Worm (Caenorhabditis elegans) whole organism, L2 larva: ENCODE measurements around the gene ZK177.1.

Experiments used
- R02D3.7 ChIP-seq: fragments of 150-350 bp; optimal IDR thresholded peaks from 2 replicates; lab custom pipeline; 2014; ENCODE audit warnings: missing biosample characterization, missing genetic modification characterization
- Y55F3AM.14 ChIP-seq: fragments of 200-800 bp; sonication (Bioruptor generic); optimal IDR thresholded peaks from 2 replicates; lab custom pipeline; 2018; ENCODE audit warnings: mild to moderate bottlenecking, missing genetic modification characterization, missing compliant biosample characterization
- ZK546.5 ChIP-seq: sonication (generic microtip); optimal IDR thresholded peaks from 2 replicates; lab custom pipeline; 2017; ENCODE audit warnings: missing biosample characterization, missing genetic modification characterization
- aly-2 ChIP-seq: fragments of 150-350 bp; optimal IDR thresholded peaks from 2 replicates; lab custom pipeline; 2014; ENCODE audit warnings: missing biosample characterization, missing genetic modification characterization
- blmp-1 ChIP-seq: sonication (generic microtip); optimal IDR thresholded peaks from 2 replicates; lab custom pipeline; 2017; ENCODE audit warnings: missing genetic modification characterization, mild to moderate bottlenecking, missing compliant biosample characterization, antibody characterized with exemption, moderate library complexity; ENCODE audit not compliant: insufficient read depth
- ceh-82 ChIP-seq: fragments of 150-350 bp; optimal IDR thresholded peaks from 2 replicates; lab custom pipeline; 2014; ENCODE audit warnings: missing biosample characterization, missing genetic modification characterization
- crh-2 ChIP-seq: sonication (generic microtip); optimal IDR thresholded peaks from 2 replicates; lab custom pipeline; 2017; ENCODE audit warnings: missing biosample characterization, missing genetic modification characterization
- dmd-4 ChIP-seq: sonication (generic microtip); optimal IDR thresholded peaks from 2 replicates; lab custom pipeline; 2017; ENCODE audit warnings: missing biosample characterization, missing genetic modification characterization
- egl-27 ChIP-seq: sonication (generic microtip); optimal IDR thresholded peaks from 3 replicates; lab custom pipeline; 2017; ENCODE audit warnings: missing biosample characterization, missing genetic modification reagents, missing genetic modification characterization
- elt-1 ChIP-seq: fragments of 150-350 bp; optimal IDR thresholded peaks from 2 replicates; lab custom pipeline; 2014; ENCODE audit warnings: missing biosample characterization, missing genetic modification characterization
- elt-3 ChIP-seq: sonication (generic microtip); optimal IDR thresholded peaks from 2 replicates; lab custom pipeline; 2017; ENCODE audit warnings: missing biosample characterization, missing genetic modification characterization
- fos-1 ChIP-seq: fragments of 150-350 bp; optimal IDR thresholded peaks from 2 replicates; lab custom pipeline; 2014; ENCODE audit warnings: missing biosample characterization, missing genetic modification characterization
- gmeb-1 ChIP-seq: fragments of 150-350 bp; optimal IDR thresholded peaks from 2 replicates; lab custom pipeline; 2014; ENCODE audit warnings: missing biosample characterization, missing genetic modification characterization
- lin-11 ChIP-seq: fragments of 150-350 bp; sonication (generic microtip); optimal IDR thresholded peaks from 2 replicates; lab custom pipeline; 2014; ENCODE audit warnings: missing biosample characterization, missing genetic modification characterization, inconsistent platforms, mixed read lengths
- lin-13 ChIP-seq: fragments of 150-350 bp; optimal IDR thresholded peaks from 2 replicates; lab custom pipeline; 2014; ENCODE audit warnings: missing biosample characterization, missing genetic modification reagents, missing genetic modification characterization
- lsy-2 ChIP-seq, 2 experiments: fragments of 150-350 bp in 1 of 2; sonication (generic microtip) in 1 of 2; optimal IDR thresholded peaks; 2 replicates each; lab custom pipeline; 2014 to 2017; ENCODE audit warnings: missing biosample characterization in 2 of 2, missing genetic modification characterization in 2 of 2
- mbf-1 ChIP-seq: sonication (generic microtip); optimal IDR thresholded peaks from 2 replicates; lab custom pipeline; 2017; ENCODE audit warnings: missing biosample characterization, missing genetic modification characterization
- mdl-1 ChIP-seq, 2 experiments: fragments of 150-350 bp in 1 of 2; sonication (generic microtip) in 1 of 2; optimal IDR thresholded peaks; 2 replicates each; lab custom pipeline; 2017; ENCODE audit warnings: missing biosample characterization in 2 of 2, missing genetic modification characterization in 2 of 2
- nhr-12 ChIP-seq: fragments of 150-350 bp; optimal IDR thresholded peaks from 2 replicates; lab custom pipeline; 2014; ENCODE audit warnings: missing biosample characterization, missing genetic modification characterization
- nhr-129 ChIP-seq: fragments of 150-350 bp; optimal IDR thresholded peaks from 2 replicates; lab custom pipeline; 2014; ENCODE audit warnings: missing biosample characterization, missing genetic modification characterization
- nhr-21 ChIP-seq: fragments of 150-350 bp; optimal IDR thresholded peaks from 2 replicates; lab custom pipeline; 2014; ENCODE audit warnings: missing biosample characterization, missing genetic modification characterization
- nhr-25 ChIP-seq: fragments of 150-350 bp; sonication (generic microtip); optimal IDR thresholded peaks from 3 replicates; lab custom pipeline; 2014; ENCODE audit warnings: missing biosample characterization, missing genetic modification characterization
- nhr-6 ChIP-seq: fragments of 150-350 bp; optimal IDR thresholded peaks from 2 replicates; lab custom pipeline; 2014; ENCODE audit warnings: missing biosample characterization, missing genetic modification characterization
- skn-1 ChIP-seq: sonication (generic microtip); optimal IDR thresholded peaks from 2 replicates; lab custom pipeline; 2017; ENCODE audit warnings: missing biosample characterization, missing genetic modification characterization
- sma-3 ChIP-seq: sonication (generic microtip); optimal IDR thresholded peaks from 2 replicates; lab custom pipeline; 2016; ENCODE audit warnings: missing genetic modification reagents, missing genetic modification characterization, missing compliant biosample characterization
- snpc-4 ChIP-seq: fragments of 150-350 bp; optimal IDR thresholded peaks from 2 replicates; lab custom pipeline; 2014; ENCODE audit warnings: missing biosample characterization, missing genetic modification characterization
- unc-39 ChIP-seq: fragments of 150-350 bp; optimal IDR thresholded peaks from 2 replicates; lab custom pipeline; 2014; ENCODE audit warnings: missing biosample characterization, missing genetic modification characterization
- unc-55 ChIP-seq: fragments of 150-350 bp; sonication (generic microtip); optimal IDR thresholded peaks from 3 replicates; lab custom pipeline; 2014; ENCODE audit warnings: missing biosample characterization, missing genetic modification reagents, missing genetic modification characterization
- unc-62 ChIP-seq: fragments of 150-350 bp; optimal IDR thresholded peaks from 2 replicates; lab custom pipeline; 2014; ENCODE audit warnings: missing biosample characterization, missing genetic modification reagents, missing genetic modification characterization
- zag-1 ChIP-seq: fragments of 150-350 bp; optimal IDR thresholded peaks from 2 replicates; lab custom pipeline; 2014; ENCODE audit warnings: missing biosample characterization, missing genetic modification characterization
- ztf-1 ChIP-seq: fragments of 200-800 bp; sonication (Bioruptor generic); conservative IDR thresholded peaks from 2 replicates; pipeline ENCODE4 v1.3.6; 2022; ENCODE audit warnings: missing genetic modification characterization, missing compliant biosample characterization
- ztf-11 ChIP-seq: sonication (generic microtip); optimal IDR thresholded peaks from 2 replicates; lab custom pipeline; 2017; ENCODE audit warnings: missing biosample characterization, missing genetic modification characterization
- ztf-4 ChIP-seq: fragments of 150-350 bp; optimal IDR thresholded peaks from 2 replicates; lab custom pipeline; 2014; ENCODE audit warnings: missing biosample characterization, missing genetic modification characterization

Gene ZK177.1

ce11 chrII:5527841-5528240 is at the start of gene ZK177.1:
ZK177.1 (plus strand) TSS chrII:5528141.
- TF ChIP-seq unc-39 = no peak
- no peak for TF ChIP-seq elt-1 (tag; lab: Kevin White, UChicago)
- no peak for TF ChIP-seq aly-2 (tag; lab: Kevin White, UChicago)
- TF ChIP-seq Y55F3AM.14 = no peak
- TF ChIP-seq mbf-1 (tag; lab: Kevin White, UChicago) = no peak
- no peak for TF ChIP-seq elt-3 (tag; lab: Kevin White, UChicago)
- TF ChIP-seq R02D3.7 = no peak
- TF ChIP-seq egl-27 = no peak
- no peak for TF ChIP-seq lin-11 (tag; lab: Kevin White, UChicago)

ce11 chrII:5478318-5478717 is 49.6 kb upstream of the ZK177.1 start, which contains the start of gene F56D1.1:
F56D1.1 (plus strand) TSS chrII:5478618.
- no peak for TF ChIP-seq ztf-11 (tag; lab: Kevin White, UChicago)
- TF ChIP-seq aly-2 (tag; lab: Kevin White, UChicago) = no peak
- TF ChIP-seq ZK546.5 (tag; lab: Kevin White, UChicago) = no peak
- TF ChIP-seq unc-39 = no peak
- no peak for TF ChIP-seq skn-1 (tag; lab: Kevin White, UChicago)
- no peak for TF ChIP-seq R02D3.7

- TF ChIP-seq ceh-82 = no peak
- no peak for TF ChIP-seq snpc-4
- no peak for TF ChIP-seq blmp-1 (tag; lab: Kevin White, UChicago)
- TF ChIP-seq mdl-1 (tag; optimal IDR thresholded peaks at IDR 0.05; lab: Kevin White, UChicago) = no peak
- no peak for TF ChIP-seq nhr-12 (tag; lab: Kevin White, UChicago)
- TF ChIP-seq unc-62 (GFP tag; lab: Kevin White, UChicago) = no peak
- no peak for TF ChIP-seq unc-55 (GFP tag; lab: Kevin White, UChicago)
- TF ChIP-seq R02D3.7 = no peak
- no peak for TF ChIP-seq zag-1 (tag; lab: Kevin White, UChicago)
- TF ChIP-seq fos-1 (tag; lab: Kevin White, UChicago) = no peak
- TF ChIP-seq nhr-129 (tag; lab: Kevin White, UChicago) = no peak
These were observed 46.0 kb upstream of the ZK177.1 start, which contains the start of gene cal-8 for ce11 chrII:5481982-5482381. cal-8 (minus strand) TSS chrII:5482041.

ce11 chrII:5487844-5488243 is 40.1 kb upstream of the ZK177.1 start, which contains the start of gene nep-5:
nep-5 (plus strand) TSS chrII:5488144.
- TF ChIP-seq gmeb-1 (tag; lab: Kevin White, UChicago) (no peak), mbf-1 (tag; lab: Kevin White, UChicago) (no peak), ztf-1 (GFP tag; lab: Robert Waterston, UW) (no peak), fos-1 (tag; lab: Kevin White, UChicago) (no peak), ztf-4 (tag; lab: Kevin White, UChicago) (no peak), unc-62 (GFP tag; lab: Kevin White, UChicago) (no peak), R02D3.7 (no peak), blmp-1 (tag; lab: Kevin White, UChicago) (no peak), crh-2 (no peak), nhr-25 (tag; lab: Kevin White, UChicago) (no peak)

ce11 chrII:5494405-5494804 is 33.5 kb upstream of the ZK177.1 start, which contains the start of gene F12A10.6:
F12A10.6 (minus strand) TSS chrII:5494505.
- no peak for TF ChIP-seq fos-1 (tag; lab: Kevin White, UChicago)
- no peak for TF ChIP-seq lin-13 (GFP tag; lab: Kevin White, UChicago)
- TF ChIP-seq R02D3.7 = no peak
- TF ChIP-seq mdl-1 (tag; optimal IDR thresholded peaks at IDR 0.05; lab: Kevin White, UChicago) = no peak
- no peak for TF ChIP-seq nhr-6 (tag; lab: Kevin White, UChicago)
- no peak for TF ChIP-seq lsy-2 (tag; optimal IDR thresholded peaks at IDR 0.05; lab: Kevin White, UChicago)
- TF ChIP-seq ZK546.5 (tag; lab: Kevin White, UChicago) = no peak
- TF ChIP-seq, all 48 proteins: peak for 0

ce11 chrII:5496375-5496774 is 31.6 kb upstream of the ZK177.1 start, which contains the start of gene F12A10.1:
F12A10.1 (plus strand) TSS chrII:5496540.
- TF ChIP-seq fos-1 (tag; lab: Kevin White, UChicago) = peak; percentile 4
- peak; percentile 1 for TF ChIP-seq nhr-21 (tag; lab: Kevin White, UChicago)
- TF ChIP-seq ztf-11 (tag; lab: Kevin White, UChicago) = no peak
- TF ChIP-seq elt-3 (tag; lab: Kevin White, UChicago) = no peak
- TF ChIP-seq unc-55 (GFP tag; lab: Kevin White, UChicago) = no peak
- TF ChIP-seq dmd-4 (tag; lab: Kevin White, UChicago) = no peak
- no peak for TF ChIP-seq lsy-2 (tag; optimal IDR thresholded peaks at IDR 0.05; lab: Kevin White, UChicago)
- TF ChIP-seq sma-3 = peak; percentile 1
